Worm (Caenorhabditis elegans): ENCODE results near the gene W09G12.8.

DNA sequence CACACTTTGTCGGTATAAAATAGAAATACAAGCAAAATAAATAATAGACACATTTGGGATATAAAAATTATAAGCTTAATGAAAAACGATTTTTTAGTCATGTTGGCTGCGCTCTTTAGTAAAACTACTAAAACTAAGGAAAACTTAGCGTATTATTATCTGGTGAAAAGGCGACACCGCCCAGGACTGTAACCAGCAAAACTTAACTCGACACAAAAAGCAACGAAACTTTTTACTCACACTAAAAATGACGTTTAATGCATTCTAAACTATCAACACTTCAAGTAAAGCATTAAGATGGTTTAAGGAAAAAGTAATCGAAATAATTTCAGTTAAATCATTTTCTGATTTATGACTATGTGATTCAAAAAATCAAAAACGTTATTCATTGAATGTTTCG lies 29.6 kb downstream of the W09G12.8 start, which contains the start of gene clec-167:
- no peak for TF ChIP-seq ztf-11 (tag; optimal IDR thresholded peaks at IDR 0.05)
- no peak for TF ChIP-seq unc-62 (GFP tag; optimal IDR thresholded peaks at IDR 0.05)
- no peak for TF ChIP-seq elt-3 (tag; optimal IDR thresholded peaks at IDR 0.05)
- no peak for TF ChIP-seq blmp-1 (tag; optimal IDR thresholded peaks at IDR 0.05)
- TF ChIP-seq unc-98 (GFP tag; IDR thresholded peaks at IDR 0.05) = no peak
- TF ChIP-seq nhr-77 (tag; optimal IDR thresholded peaks at IDR 0.05) = no peak
- no peak for TF ChIP-seq nhr-11 (tag; optimal IDR thresholded peaks at IDR 0.05)
- TF ChIP-seq nhr-90 (tag; optimal IDR thresholded peaks at IDR 0.05; ENCODE audit: poor library complexity) = no peak
- TF ChIP-seq pqm-1 (tag; optimal IDR thresholded peaks at IDR 0.05) = no peak
- no peak for TF ChIP-seq egl-27 (tag; optimal IDR thresholded peaks at IDR 0.05)
- no peak for TF ChIP-seq nhr-12 (tag; optimal IDR thresholded peaks at IDR 0.05)
- TF ChIP-seq grh-1 (GFP tag; IDR thresholded peaks at IDR 0.05) = no peak
